Worm (Caenorhabditis elegans) whole organism, mixed stage, embryonic: Measurements from ENCODE around the gene K09C6.2.

Source experiments
- M03D4.4 ChIP-seq: sonication (generic microtip); optimal IDR thresholded peaks from 2 replicates; lab custom pipeline; 2017; ENCODE audit warnings: mild to moderate bottlenecking, missing genetic modification characterization, missing compliant biosample characterization
- bed-3 ChIP-seq: fragments of 200-800 bp; sonication (Bioruptor generic); optimal IDR thresholded peaks from 3 replicates; lab custom pipeline; 2018; ENCODE audit warnings: mild to moderate bottlenecking, missing genetic modification characterization, moderate library complexity, missing compliant biosample characterization
- blmp-1 ChIP-seq: fragments of 150-350 bp; optimal IDR thresholded peaks from 2 replicates; lab custom pipeline; 2014; ENCODE audit warnings: missing biosample characterization, missing genetic modification characterization
- ceh-39 ChIP-seq: fragments of 150-350 bp; optimal IDR thresholded peaks from 2 replicates; lab custom pipeline; 2014; ENCODE audit warnings: missing biosample characterization, missing genetic modification characterization
- ceh-43 ChIP-seq: fragments of 200-800 bp; sonication (Bioruptor generic); optimal IDR thresholded peaks from 2 replicates; lab custom pipeline; 2018; ENCODE audit warnings: mild to moderate bottlenecking, missing genetic modification characterization, moderate library complexity, missing compliant biosample characterization
- ces-1 ChIP-seq: fragments of 150-350 bp; optimal IDR thresholded peaks from 2 replicates; lab custom pipeline; 2014; ENCODE audit warnings: missing biosample characterization, missing genetic modification reagents, missing genetic modification characterization
- cnd-1 ChIP-seq: fragments of 200-800 bp; sonication (Bioruptor generic); optimal IDR thresholded peaks from 2 replicates; lab custom pipeline; 2018; ENCODE audit warnings: mild to moderate bottlenecking, missing genetic modification characterization, missing compliant biosample characterization
- drap-1 ChIP-seq: fragments of 200-800 bp; sonication (Bioruptor generic); optimal IDR thresholded peaks from 3 replicates; lab custom pipeline; 2018; ENCODE audit warnings: mild to moderate bottlenecking, missing genetic modification characterization, missing compliant biosample characterization
- elt-1 ChIP-seq: sonication (generic microtip); optimal IDR thresholded peaks from 2 replicates; lab custom pipeline; 2017; ENCODE audit warnings: missing genetic modification characterization, mild to moderate bottlenecking, missing compliant biosample characterization, antibody characterized with exemption, moderate library complexity, borderline replicate concordance; ENCODE audit not compliant: insufficient read depth
- elt-3 ChIP-seq: fragments of 150-350 bp; optimal IDR thresholded peaks from 2 replicates; lab custom pipeline; 2014; ENCODE audit warnings: missing biosample characterization, missing genetic modification characterization
- flh-1 ChIP-seq: fragments of 200-800 bp; sonication (Bioruptor generic); optimal IDR thresholded peaks from 2 replicates; lab custom pipeline; 2018; ENCODE audit warnings: mild to moderate bottlenecking, missing genetic modification characterization, moderate library complexity, missing compliant biosample characterization
- ham-2 ChIP-seq: fragments of 200-800 bp; sonication (Bioruptor generic); optimal IDR thresholded peaks from 2 replicates; lab custom pipeline; 2018; ENCODE audit warnings: mild to moderate bottlenecking, missing genetic modification characterization, missing compliant biosample characterization
- hlh-1 ChIP-seq: fragments of 150-350 bp; optimal IDR thresholded peaks from 2 replicates; lab custom pipeline; 2014; ENCODE audit warnings: missing biosample characterization, missing genetic modification reagents, missing genetic modification characterization
- lin-13 ChIP-seq: fragments of 150-350 bp; optimal IDR thresholded peaks from 2 replicates; lab custom pipeline; 2014; ENCODE audit warnings: missing biosample characterization, missing genetic modification characterization
- lin-32 ChIP-seq: fragments of 200-800 bp; sonication (Bioruptor generic); optimal IDR thresholded peaks from 2 replicates; lab custom pipeline; 2018; ENCODE audit warnings: mild to moderate bottlenecking, missing genetic modification characterization, missing compliant biosample characterization
- lsy-2 ChIP-seq: fragments of 150-350 bp; optimal IDR thresholded peaks from 2 replicates; lab custom pipeline; 2014; ENCODE audit warnings: missing biosample characterization, missing genetic modification characterization
- mep-1 ChIP-seq: fragments of 150-350 bp; optimal IDR thresholded peaks from 2 replicates; lab custom pipeline; 2017; ENCODE audit warnings: missing biosample characterization, missing genetic modification reagents, missing genetic modification characterization, inconsistent platforms
- mls-2 ChIP-seq: sonication (generic microtip); optimal IDR thresholded peaks from 2 replicates; lab custom pipeline; 2016; ENCODE audit warnings: mild to moderate bottlenecking, missing genetic modification characterization, moderate library complexity, missing compliant biosample characterization
- nhr-12 ChIP-seq: fragments of 150-350 bp; optimal IDR thresholded peaks from 2 replicates; lab custom pipeline; 2014; ENCODE audit warnings: missing biosample characterization, missing genetic modification characterization
- nhr-2 ChIP-seq: fragments of 150-350 bp; optimal IDR thresholded peaks from 2 replicates; lab custom pipeline; 2014; ENCODE audit warnings: missing biosample characterization, missing genetic modification characterization
- nhr-237 ChIP-seq: fragments of 150-350 bp; optimal IDR thresholded peaks from 2 replicates; lab custom pipeline; 2014; ENCODE audit warnings: missing biosample characterization, missing genetic modification characterization
- nhr-76 ChIP-seq: sonication (generic microtip); optimal IDR thresholded peaks from 2 replicates; lab custom pipeline; 2017; ENCODE audit warnings: missing biosample characterization, missing genetic modification characterization
- pha-4 ChIP-seq: fragments of 150-350 bp; optimal IDR thresholded peaks from 2 replicates; lab custom pipeline; 2018; ENCODE audit warnings: missing biosample characterization, missing genetic modification reagents, missing genetic modification characterization
- sem-2 ChIP-seq: fragments of 200-800 bp; sonication (Bioruptor generic); optimal IDR thresholded peaks from 2 replicates; lab custom pipeline; 2018; ENCODE audit warnings: mild to moderate bottlenecking, missing genetic modification characterization, missing compliant biosample characterization
- snpc-4 ChIP-seq: fragments of 150-350 bp; optimal IDR thresholded peaks from 2 replicates; lab custom pipeline; 2014; ENCODE audit warnings: missing biosample characterization, missing genetic modification characterization
- sptf-1 ChIP-seq: sonication (generic microtip); optimal IDR thresholded peaks from 2 replicates; lab custom pipeline; 2017; ENCODE audit warnings: mild to moderate bottlenecking, missing genetic modification characterization, moderate library complexity, missing compliant biosample characterization
- tbx-8 ChIP-seq: fragments of 200-800 bp; sonication (Bioruptor generic); optimal IDR thresholded peaks from 2 replicates; lab custom pipeline; 2018; ENCODE audit warnings: mild to moderate bottlenecking, missing genetic modification characterization, moderate library complexity, missing compliant biosample characterization
- unc-120 ChIP-seq: sonication (generic microtip); optimal IDR thresholded peaks from 2 replicates; lab custom pipeline; 2017; ENCODE audit warnings: missing genetic modification characterization, missing compliant biosample characterization; ENCODE audit not compliant: poor library complexity, severe bottlenecking
- unc-39 ChIP-seq: fragments of 150-350 bp; optimal IDR thresholded peaks from 2 replicates; lab custom pipeline; 2014; ENCODE audit warnings: missing biosample characterization, missing genetic modification characterization
- zip-8 ChIP-seq: fragments of 150-350 bp; optimal IDR thresholded peaks from 2 replicates; lab custom pipeline; 2014; ENCODE audit warnings: missing biosample characterization, missing genetic modification characterization
- ztf-11 ChIP-seq: fragments of 150-350 bp; optimal IDR thresholded peaks from 2 replicates; lab custom pipeline; 2014; ENCODE audit warnings: missing biosample characterization, missing genetic modification characterization

K09C6.2 gene

ce11 chrV:903460-903859 lies 46.8 kb downstream of the K09C6.2 start, which contains the start of gene fmo-5:
Gene fmo-5, minus strand, starts transcription at chrV:903665.
- no peak for TF ChIP-seq sem-2 (GFP tag; lab: Kevin White, UChicago)
- no peak for TF ChIP-seq ztf-11 (tag; lab: Kevin White, UChicago)
- TF ChIP-seq flh-1, result no peak
- no peak for TF ChIP-seq nhr-237 (tag; lab: Kevin White, UChicago)
- TF ChIP-seq elt-1, result no peak
- TF ChIP-seq mep-1, result no peak
- no peak for TF ChIP-seq unc-39 (tag; lab: Kevin White, UChicago)
- no peak for TF ChIP-seq drap-1 (GFP tag; lab: Kevin White, UChicago)
- TF ChIP-seq lin-13 (tag; lab: Kevin White, UChicago), result no peak
- TF ChIP-seq lsy-2 (tag; lab: Kevin White, UChicago), result no peak
- no peak for TF ChIP-seq nhr-2 (tag; lab: Kevin White, UChicago)
- no peak for TF ChIP-seq bed-3
- TF ChIP-seq sptf-1 (tag; lab: Kevin White, UChicago), result no peak
- TF ChIP-seq ceh-43 (GFP tag; lab: Kevin White, UChicago), result no peak
- no peak for TF ChIP-seq ham-2 (GFP tag; lab: Kevin White, UChicago)
- TF ChIP-seq, all 35 proteins: peak for 0

ce11 chrV:904232-904983 lies 47.8 kb downstream of the K09C6.2 start, which contains the start of gene trm-2A:
Gene trm-2A, plus strand, starts transcription at chrV:904963.
- TF ChIP-seq nhr-237 (tag; lab: Kevin White, UChicago) (peak; percentile 37), lsy-2 (tag; lab: Kevin White, UChicago) (peak; percentile 51), ztf-11 (tag; lab: Kevin White, UChicago) (no peak), flh-1 (no peak), lin-32 (no peak), M03D4.4 (tag; lab: Kevin White, UChicago) (no peak), ces-1 (peak; percentile 50), blmp-1 (tag; lab: Kevin White, UChicago) (no peak), hlh-1 (tag; lab: Kevin White, UChicago) (peak; percentile 17), lin-13 (tag; lab: Kevin White, UChicago) (peak; percentile 59), ceh-39 (tag; lab: Kevin White, UChicago) (peak; percentile 38), nhr-12 (no peak), pha-4 (tag; lab: Kevin White, UChicago) (peak; percentile 63), unc-120 (peak; percentile 4), mep-1 (peak; percentile 81), mls-2 (no peak), bed-3 (no peak), zip-8 (no peak)
- TF ChIP-seq, all 35 proteins: peak for 9

- no peak for TF ChIP-seq tbx-8 (GFP tag; lab: Kevin White, UChicago)
- no peak for TF ChIP-seq mep-1
- no peak for TF ChIP-seq M03D4.4 (tag; lab: Kevin White, UChicago)
- no peak for TF ChIP-seq cnd-1 (tag; lab: Kevin White, UChicago)
- no peak for TF ChIP-seq blmp-1 (tag; lab: Kevin White, UChicago)
- no peak for TF ChIP-seq sptf-1 (tag; lab: Kevin White, UChicago)
- TF ChIP-seq sem-2 (GFP tag; lab: Kevin White, UChicago), result no peak
- no peak for TF ChIP-seq nhr-2 (tag; lab: Kevin White, UChicago)
- no peak for TF ChIP-seq elt-1
- no peak for TF ChIP-seq snpc-4 (tag; lab: Kevin White, UChicago)
- no peak for TF ChIP-seq nhr-76 (tag; lab: Kevin White, UChicago)
- no peak for TF ChIP-seq ceh-43 (GFP tag; lab: Kevin White, UChicago)
- TF ChIP-seq pha-4 (tag; lab: Kevin White, UChicago), result no peak
- TF ChIP-seq elt-3 (tag; lab: Kevin White, UChicago), result no peak
- TF ChIP-seq drap-1 (GFP tag; lab: Kevin White, UChicago), result no peak
- TF ChIP-seq mls-2, result no peak
- no peak for TF ChIP-seq unc-39 (tag; lab: Kevin White, UChicago)
- TF ChIP-seq nhr-237 (tag; lab: Kevin White, UChicago), result no peak
- TF ChIP-seq ces-1, result no peak
Observed at ce11 chrV:908681-909080, 52.0 kb downstream of the K09C6.2 start.

ce11 chrV:910588-910987 lies 53.9 kb downstream of the K09C6.2 start:
- TF ChIP-seq bed-3 (no peak), tbx-8 (GFP tag; lab: Kevin White, UChicago) (no peak), elt-1 (peak; percentile 81)
- TF ChIP-seq, all 35 proteins: peak for 1
